Worm (Caenorhabditis elegans) whole organism, early embryonic: ENCODE data around the gene F23H11.7.

Source experiments
- B0310.2 ChIP-seq: sonication (generic microtip); optimal IDR thresholded peaks from 2 replicates; lab custom pipeline; 2016; ENCODE audit warnings: mild to moderate bottlenecking, missing genetic modification characterization, missing compliant biosample characterization
- F13C5.2 ChIP-seq: sonication (generic microtip); optimal IDR thresholded peaks from 2 replicates; lab custom pipeline; 2017; ENCODE audit warnings: mild to moderate bottlenecking, missing genetic modification characterization, inconsistent platforms, missing compliant biosample characterization
- aly-1 ChIP-seq: sonication (generic microtip); optimal IDR thresholded peaks from 2 replicates; lab custom pipeline; 2016; ENCODE audit warnings: missing genetic modification characterization, missing compliant biosample characterization
- ama-1 ChIP-seq: fragments of 150-350 bp; optimal IDR thresholded peaks from 2 replicates; lab custom pipeline; 2014
- ceh-13 ChIP-seq: fragments of 200-800 bp; sonication (Bioruptor generic); optimal IDR thresholded peaks from 2 replicates; lab custom pipeline; 2018; ENCODE audit warnings: mild to moderate bottlenecking, missing genetic modification characterization, missing compliant biosample characterization
- ceh-36 ChIP-seq: sonication (generic microtip); optimal IDR thresholded peaks from 2 replicates; lab custom pipeline; 2016; ENCODE audit warnings: missing genetic modification characterization, inconsistent platforms, missing compliant biosample characterization
- ets-7 ChIP-seq: sonication (generic microtip); optimal IDR thresholded peaks from 2 replicates; lab custom pipeline; 2016; ENCODE audit warnings: missing genotype, missing genetic modification characterization, missing compliant biosample characterization
- flt-1 ChIP-seq: fragments of 200-800 bp; sonication (Bioruptor generic); IDR thresholded peaks from 2 replicates; pipeline ENCODE4 v1.3.6; 2022; ENCODE audit warnings: missing genetic modification characterization, missing compliant biosample characterization
- hmbx-1 ChIP-seq: sonication (generic microtip); optimal IDR thresholded peaks from 2 replicates; lab custom pipeline; 2016; ENCODE audit warnings: mild to moderate bottlenecking, missing genetic modification characterization, missing compliant biosample characterization
- hmg-4 ChIP-seq: fragments of 200-800 bp; sonication (Bioruptor generic); optimal IDR thresholded peaks from 2 replicates; lab custom pipeline; 2018; ENCODE audit warnings: mild to moderate bottlenecking, missing genetic modification characterization, missing compliant biosample characterization
- hnd-1 ChIP-seq: sonication (generic microtip); optimal IDR thresholded peaks from 2 replicates; lab custom pipeline; 2016; ENCODE audit warnings: missing genetic modification characterization, missing compliant biosample characterization
- pes-1 ChIP-seq: fragments of 200-800 bp; sonication (Bioruptor generic); IDR thresholded peaks from 2 replicates; pipeline ENCODE4 v1.3.6; 2022; ENCODE audit warnings: missing genetic modification reagents, missing genetic modification characterization, missing compliant biosample characterization
- scrt-1 ChIP-seq: fragments of 200-800 bp; sonication (Bioruptor generic); IDR thresholded peaks from 2 replicates; pipeline ENCODE4 v1.3.6; 2022; ENCODE audit warnings: missing genetic modification characterization, missing compliant biosample characterization
- sea-1 ChIP-seq: fragments of 200-800 bp; sonication (Bioruptor generic); conservative IDR thresholded peaks from 2 replicates; pipeline ENCODE4 v1.3.6; 2022; ENCODE audit warnings: missing genetic modification characterization, missing compliant biosample characterization
- tbx-11 ChIP-seq: fragments of 200-800 bp; sonication (Bioruptor generic); IDR thresholded peaks from 2 replicates; pipeline ENCODE4 v1.3.6; 2022; ENCODE audit warnings: missing genetic modification characterization, missing compliant biosample characterization
- tbx-37 ChIP-seq: fragments of 200-800 bp; sonication (Bioruptor generic); conservative IDR thresholded peaks from 2 replicates; pipeline ENCODE4 v1.3.6; 2022; ENCODE audit warnings: missing genetic modification reagents, missing genetic modification characterization, missing compliant biosample characterization
- tra-4 ChIP-seq: sonication (generic microtip); optimal IDR thresholded peaks from 2 replicates; lab custom pipeline; 2017; ENCODE audit warnings: missing genetic modification characterization, missing compliant biosample characterization

Gene F23H11.7

ce11 chrIII:936037-936507 lies 16.9 kb upstream of the F23H11.7 start, which contains the start of gene fbxa-55:
Gene fbxa-55, minus strand, starts transcription at chrIII:936087.
- TF ChIP-seq pes-1 (GFP tag; lab: Robert Waterston, UW) (no peak), tbx-11 (GFP tag; lab: Robert Waterston, UW) (no peak), hmg-4 (GFP tag; lab: Kevin White, UChicago) (no peak), tra-4 (tag; lab: Kevin White, UChicago) (no peak), ama-1 (no peak), flt-1 (GFP tag; lab: Robert Waterston, UW) (no peak), F13C5.2 (no peak), scrt-1 (GFP tag; lab: Robert Waterston, UW) (no peak), hmbx-1 (tag; lab: Kevin White, UChicago) (no peak), sea-1 (GFP tag; lab: Robert Waterston, UW) (no peak), ets-7 (tag; lab: Kevin White, UChicago) (no peak), ceh-13 (no peak), ceh-36 (no peak), aly-1 (tag; lab: Kevin White, UChicago) (no peak)

- TF ChIP-seq hmbx-1 (tag; lab: Kevin White, UChicago) = peak; percentile 90
- TF ChIP-seq F13C5.2 = peak; percentile 81
- peak; percentile 85 for TF ChIP-seq ceh-36
- peak; percentile 94 for TF ChIP-seq hnd-1
- TF ChIP-seq ets-7 (tag; lab: Kevin White, UChicago) = peak; percentile 94
- TF ChIP-seq aly-1 (tag; lab: Kevin White, UChicago) = peak; percentile 84
- peak; percentile 32 for TF ChIP-seq tra-4 (tag; lab: Kevin White, UChicago)
- TF ChIP-seq B0310.2 (tag; lab: Kevin White, UChicago) = peak; percentile 9
These were observed 12.2 kb upstream of the F23H11.7 start for ce11 chrIII:931405-931804.

ce11 chrIII:926216-926615 lies 7.0 kb upstream of the F23H11.7 start, which contains the start of gene pef-1:
Gene pef-1, minus strand, starts transcription at chrIII:926316.
- TF ChIP-seq B0310.2 (tag; lab: Kevin White, UChicago) (no peak), F13C5.2 (no peak), sea-1 (GFP tag; lab: Robert Waterston, UW) (no peak), scrt-1 (GFP tag; lab: Robert Waterston, UW) (no peak), aly-1 (tag; lab: Kevin White, UChicago) (no peak), ama-1 (no peak), hnd-1 (no peak), ceh-36 (no peak), pes-1 (GFP tag; lab: Robert Waterston, UW) (no peak), ceh-13 (no peak), tbx-37 (GFP tag; lab: Robert Waterston, UW) (no peak), hmbx-1 (tag; lab: Kevin White, UChicago) (no peak), tbx-11 (GFP tag; lab: Robert Waterston, UW) (no peak)

ce11 chrIII:916897-917296 lies 2.3 kb downstream of the F23H11.7 start, which contains the start of gene idpp-13:
Gene idpp-13, minus strand, starts transcription at chrIII:916997.
- no peak for TF ChIP-seq tra-4 (tag; lab: Kevin White, UChicago)
- no peak for TF ChIP-seq ama-1
- no peak for TF ChIP-seq ets-7 (tag; lab: Kevin White, UChicago)
- no peak for TF ChIP-seq hnd-1
- TF ChIP-seq ceh-13 = no peak
- TF ChIP-seq sea-1 (GFP tag; lab: Robert Waterston, UW) = no peak
- no peak for TF ChIP-seq hmbx-1 (tag; lab: Kevin White, UChicago)
- TF ChIP-seq tbx-37 (GFP tag; lab: Robert Waterston, UW) = no peak
- no peak for TF ChIP-seq ceh-36

ce11 chrIII:910540-911311 lies 8.5 kb downstream of the F23H11.7 start, which contains the start of the genes F23H11.5 and bra-2:
Gene F23H11.5, minus strand, starts transcription at chrIII:910590.
Gene bra-2, plus strand, starts transcription at chrIII:911261.
- TF ChIP-seq tbx-11 (GFP tag; lab: Robert Waterston, UW) (no peak), scrt-1 (GFP tag; lab: Robert Waterston, UW) (no peak), ceh-13 (no peak), ama-1 (no peak)

- TF ChIP-seq sea-1 (GFP tag; lab: Robert Waterston, UW) (no peak), B0310.2 (tag; lab: Kevin White, UChicago) (no peak), ceh-36 (no peak), aly-1 (tag; lab: Kevin White, UChicago) (no peak)
These were observed 9.7 kb downstream of the F23H11.7 start, which contains the start of gene crls-1 for ce11 chrIII:909540-909939. Gene crls-1, minus strand, starts transcription at chrIII:909902.

ce11 chrIII:907990-908389 lies 11.2 kb downstream of the F23H11.7 start:
- no peak for TF ChIP-seq pes-1 (GFP tag; lab: Robert Waterston, UW)
- TF ChIP-seq flt-1 (GFP tag; lab: Robert Waterston, UW) = no peak

- TF ChIP-seq ets-7 (tag; lab: Kevin White, UChicago) = no peak
- TF ChIP-seq flt-1 (GFP tag; lab: Robert Waterston, UW) = no peak
- no peak for TF ChIP-seq pes-1 (GFP tag; lab: Robert Waterston, UW)
- no peak for TF ChIP-seq scrt-1 (GFP tag; lab: Robert Waterston, UW)
- no peak for TF ChIP-seq tra-4 (tag; lab: Kevin White, UChicago)
- no peak for TF ChIP-seq ama-1
- no peak for TF ChIP-seq F13C5.2
- TF ChIP-seq aly-1 (tag; lab: Kevin White, UChicago) = no peak
- TF ChIP-seq tbx-37 (GFP tag; lab: Robert Waterston, UW) = no peak
- TF ChIP-seq hmbx-1 (tag; lab: Kevin White, UChicago) = no peak
- no peak for TF ChIP-seq ceh-13
- TF ChIP-seq ceh-36 = no peak
- no peak for TF ChIP-seq tbx-11 (GFP tag; lab: Robert Waterston, UW)
- no peak for TF ChIP-seq hnd-1
- TF ChIP-seq hmg-4 (GFP tag; lab: Kevin White, UChicago) = no peak
- TF ChIP-seq sea-1 (GFP tag; lab: Robert Waterston, UW) = no peak
These were observed 11.9 kb downstream of the F23H11.7 start, which contains the start of gene F23H11.4 for ce11 chrIII:907311-907710. Gene F23H11.4, minus strand, starts transcription at chrIII:907539.
